Worm (Caenorhabditis elegans) whole organism, L4/young adult: Measurements from ENCODE around the gene nhr-275.

ENCODE experiments used
- W03F9.2 ChIP-seq: fragments of 150-350 bp; optimal IDR thresholded peaks from 2 replicates; lab custom pipeline; 2014; ENCODE audit warnings: missing biosample characterization, missing genetic modification characterization
- him-1 ChIP-seq: sonication (generic microtip); optimal IDR thresholded peaks from 2 replicates; lab custom pipeline; 2016; ENCODE audit warnings: missing genotype, missing genetic modification reagents, missing genetic modification characterization, missing compliant biosample characterization

ce11 chrV:2242630-2243029, 24.2 kb downstream of the nhr-275 start, which contains the start of gene cyp-33C3:
- no peak for TF ChIP-seq him-1 (tag; lab: Kevin White, UChicago)
- no peak for TF ChIP-seq W03F9.2 (tag; lab: Kevin White, UChicago)
